Fruit fly (Drosophila melanogaster) whole organism, prepupa: ENCODE measurements around the gene Pde11.

Source experiments
- Blimp-1 ChIP-seq: fragments of 200-800 bp; sonication (Bioruptor generic); optimal IDR thresholded peaks from 3 replicates; lab custom pipeline; 2017; ENCODE audit warnings: missing biosample characterization, missing genetic modification characterization, mild to moderate bottlenecking, moderate library complexity, missing genetic modification reagents
- CG10631 ChIP-seq: fragments of 200-800 bp; sonication (Bioruptor generic); optimal IDR thresholded peaks from 2 replicates; lab custom pipeline; 2016; ENCODE audit warnings: missing biosample characterization, missing genetic modification characterization
- CG11762 ChIP-seq: fragments of 200-800 bp; sonication (Bioruptor generic); optimal IDR thresholded peaks from 3 replicates; lab custom pipeline; 2016; ENCODE audit warnings: missing biosample characterization, missing genetic modification characterization; ENCODE audit not compliant: insufficient read depth
- CG11902 ChIP-seq: fragments of 200-800 bp; sonication (Bioruptor generic); optimal IDR thresholded peaks from 3 replicates; lab custom pipeline; 2016; ENCODE audit warnings: missing biosample characterization, missing genetic modification characterization
- CG15336 ChIP-seq: fragments of 200-800 bp; sonication (Bioruptor generic); IDR thresholded peaks from 2 replicates; pipeline ENCODE4 v1.3.6; 2022; ENCODE audit warnings: missing biosample characterization, missing genetic modification characterization
- CG16779 ChIP-seq: fragments of 200-800 bp; sonication (Bioruptor generic); optimal IDR thresholded peaks from 3 replicates; lab custom pipeline; 2017; ENCODE audit warnings: missing biosample characterization, mild to moderate bottlenecking, missing genetic modification characterization
- CG3032 ChIP-seq: fragments of 200-800 bp; optimal IDR thresholded peaks from 2 replicates; lab custom pipeline; 2019; ENCODE audit warnings: missing biosample characterization, mild to moderate bottlenecking, missing genetic modification characterization, moderate library complexity
- CG31627 ChIP-seq: fragments of 200-800 bp; sonication (Bioruptor generic); optimal IDR thresholded peaks from 3 replicates; lab custom pipeline; 2016; ENCODE audit warnings: missing biosample characterization, missing genetic modification characterization
- CG3919 ChIP-seq: fragments of 200-800 bp; sonication (Bioruptor generic); optimal IDR thresholded peaks from 3 replicates; lab custom pipeline; 2016; ENCODE audit warnings: missing biosample characterization, missing genetic modification characterization
- CG6276 ChIP-seq: fragments of 200-800 bp; sonication (Bioruptor generic); optimal IDR thresholded peaks from 2 replicates; lab custom pipeline; 2017; ENCODE audit warnings: missing biosample characterization, mild to moderate bottlenecking, missing genetic modification characterization
- CG6792 ChIP-seq: fragments of 200-800 bp; sonication (Bioruptor generic); optimal IDR thresholded peaks from 3 replicates; lab custom pipeline; 2016; ENCODE audit warnings: missing biosample characterization, missing genetic modification characterization
- CG6808 ChIP-seq: fragments of 200-800 bp; sonication (Bioruptor generic); optimal IDR thresholded peaks from 3 replicates; lab custom pipeline; 2017; ENCODE audit warnings: missing biosample characterization, missing genetic modification characterization, mild to moderate bottlenecking, moderate library complexity, missing genetic modification reagents
- CG6854 ChIP-seq: fragments of 200-800 bp; sonication (Bioruptor generic); optimal IDR thresholded peaks from 2 replicates; lab custom pipeline; 2017; ENCODE audit warnings: missing biosample characterization, mild to moderate bottlenecking, missing genetic modification characterization
- CG7368 ChIP-seq: fragments of 200-800 bp; sonication (Bioruptor generic); optimal IDR thresholded peaks from 3 replicates; lab custom pipeline; 2016; ENCODE audit warnings: missing biosample characterization, missing genetic modification characterization
- CG8319 ChIP-seq: fragments of 200-800 bp; sonication (Bioruptor generic); optimal IDR thresholded peaks from 3 replicates; lab custom pipeline; 2016; ENCODE audit warnings: missing biosample characterization, missing genetic modification characterization
- CG8632 ChIP-seq: fragments of 200-800 bp; sonication (Bioruptor generic); optimal IDR thresholded peaks from 3 replicates; lab custom pipeline; 2016; ENCODE audit warnings: missing biosample characterization, missing genetic modification characterization
- CG9139 ChIP-seq: fragments of 200-800 bp; sonication (Bioruptor generic); optimal IDR thresholded peaks from 3 replicates; lab custom pipeline; 2017; ENCODE audit warnings: missing biosample characterization, mild to moderate bottlenecking, missing genetic modification characterization
- Eip75B ChIP-seq: fragments of 200-800 bp; sonication (Bioruptor generic); optimal IDR thresholded peaks from 3 replicates; lab custom pipeline; 2016; ENCODE audit warnings: missing biosample characterization, missing genetic modification characterization
- Eip78C ChIP-seq: fragments of 200-800 bp; sonication (Bioruptor generic); peaks from one replicate; lab custom pipeline; 2016; ENCODE audit warnings: missing biosample characterization, missing genetic modification characterization
- Ets21C ChIP-seq: fragments of 200-800 bp; sonication (Bioruptor generic); optimal IDR thresholded peaks from 3 replicates; lab custom pipeline; 2016; ENCODE audit warnings: missing biosample characterization, missing genetic modification characterization
- Ets96B ChIP-seq: fragments of 200-800 bp; optimal IDR thresholded peaks from 2 replicates; lab custom pipeline; 2019; ENCODE audit warnings: missing biosample characterization, mild to moderate bottlenecking, missing genetic modification characterization, moderate library complexity
- Gug ChIP-seq: fragments of 200-800 bp; sonication (Bioruptor generic); IDR thresholded peaks from 2 replicates; pipeline ENCODE4 v1.3.6; 2022; ENCODE audit warnings: missing biosample characterization, missing genetic modification characterization
- Hr39 ChIP-seq: fragments of 200-800 bp; sonication (Bioruptor generic); optimal IDR thresholded peaks from 2 replicates; lab custom pipeline; 2016; ENCODE audit warnings: missing biosample characterization, missing genetic modification characterization
- Hr4 ChIP-seq: fragments of 200-800 bp; sonication (Bioruptor generic); optimal IDR thresholded peaks from 3 replicates; lab custom pipeline; 2016; ENCODE audit warnings: missing biosample characterization, missing genetic modification characterization
- Met ChIP-seq: fragments of 200-800 bp; sonication (Bioruptor generic); optimal IDR thresholded peaks from 3 replicates; lab custom pipeline; 2016; ENCODE audit warnings: missing biosample characterization, missing genetic modification characterization
- OdsH ChIP-seq: fragments of 200-800 bp; sonication (Bioruptor generic); optimal IDR thresholded peaks from 3 replicates; lab custom pipeline; 2016; ENCODE audit warnings: missing biosample characterization, missing genetic modification characterization
- Sox102F ChIP-seq: fragments of 200-800 bp; sonication (Bioruptor generic); optimal IDR thresholded peaks from 2 replicates; lab custom pipeline; 2016; ENCODE audit warnings: missing biosample characterization, mild to moderate bottlenecking, missing genetic modification characterization
- Sox14 ChIP-seq: fragments of 200-800 bp; sonication (Bioruptor generic); optimal IDR thresholded peaks from 3 replicates; lab custom pipeline; 2016; ENCODE audit warnings: missing biosample characterization, missing genetic modification characterization
- achi ChIP-seq: fragments of 200-800 bp; sonication (Bioruptor generic); optimal IDR thresholded peaks from 3 replicates; lab custom pipeline; 2016; ENCODE audit warnings: missing biosample characterization, missing genetic modification characterization
- acj6 ChIP-seq: fragments of 200-800 bp; sonication (Bioruptor generic); optimal IDR thresholded peaks from 3 replicates; lab custom pipeline; 2016; ENCODE audit warnings: missing biosample characterization, missing genetic modification characterization
- dac ChIP-seq: fragments of 200-800 bp; sonication (Bioruptor generic); optimal IDR thresholded peaks from 2 replicates; lab custom pipeline; 2017; ENCODE audit warnings: missing biosample characterization, mild to moderate bottlenecking, missing genetic modification characterization
- dsx ChIP-seq: fragments of 200-800 bp; optimal IDR thresholded peaks from 3 replicates; lab custom pipeline; 2019; ENCODE audit warnings: missing biosample characterization, mild to moderate bottlenecking, missing genetic modification characterization, moderate library complexity; ENCODE audit not compliant: poor library complexity, severe bottlenecking
- eg ChIP-seq: fragments of 200-800 bp; sonication (Bioruptor generic); IDR thresholded peaks from 3 replicates; pipeline ENCODE4 v1.3.6; 2022; ENCODE audit warnings: missing biosample characterization, missing genetic modification characterization
- esn ChIP-seq: fragments of 200-800 bp; sonication (Bioruptor generic); optimal IDR thresholded peaks from 2 replicates; lab custom pipeline; 2016; ENCODE audit warnings: missing biosample characterization, mild to moderate bottlenecking, missing genetic modification characterization, moderate library complexity
- fd59A ChIP-seq: fragments of 200-800 bp; sonication (Bioruptor generic); optimal IDR thresholded peaks from 2 replicates; lab custom pipeline; 2017; ENCODE audit warnings: missing biosample characterization, mild to moderate bottlenecking, missing genetic modification characterization, missing genetic modification reagents
- fd85E ChIP-seq: fragments of 200-800 bp; sonication (Bioruptor generic); optimal IDR thresholded peaks from 3 replicates; lab custom pipeline; 2016; ENCODE audit warnings: missing biosample characterization, missing genetic modification characterization
- fkh ChIP-seq: fragments of 200-800 bp; sonication (Bioruptor generic); optimal IDR thresholded peaks from 3 replicates; lab custom pipeline; 2017; ENCODE audit warnings: missing biosample characterization, mild to moderate bottlenecking, missing genetic modification characterization, moderate library complexity
- lz ChIP-seq: fragments of 200-800 bp; sonication (Bioruptor generic); optimal IDR thresholded peaks from 3 replicates; lab custom pipeline; 2016; ENCODE audit warnings: missing biosample characterization, missing genetic modification characterization
- net ChIP-seq: fragments of 200-800 bp; sonication (Bioruptor generic); optimal IDR thresholded peaks from 3 replicates; lab custom pipeline; 2016; ENCODE audit warnings: missing biosample characterization, missing genetic modification characterization
- spab ChIP-seq: fragments of 200-800 bp; sonication (Bioruptor generic); optimal IDR thresholded peaks from 2 replicates; lab custom pipeline; 2017; ENCODE audit warnings: missing biosample characterization, mild to moderate bottlenecking, missing genetic modification characterization, missing genetic modification reagents
- ss ChIP-seq, 2 experiments: fragments of 200-800 bp; sonication (Bioruptor generic); optimal IDR thresholded peaks; 2 replicates in 1 of 2; 3 replicates in 1 of 2; lab custom pipeline; 2017 to 2018; ENCODE audit warnings: mild to moderate bottlenecking in 2 of 2, missing biosample characterization in 2 of 2, missing genetic modification characterization in 2 of 2, moderate library complexity in 1 of 2
- svp ChIP-seq: fragments of 200-800 bp; sonication (Bioruptor generic); peaks from one replicate; lab custom pipeline; 2016; ENCODE audit warnings: missing biosample characterization, missing genetic modification characterization
- vri ChIP-seq: fragments of 200-800 bp; sonication (Bioruptor generic); optimal IDR thresholded peaks from 3 replicates; lab custom pipeline; 2016; ENCODE audit warnings: missing biosample characterization, mild to moderate bottlenecking, missing genetic modification characterization

Pde11 gene

DNA sequence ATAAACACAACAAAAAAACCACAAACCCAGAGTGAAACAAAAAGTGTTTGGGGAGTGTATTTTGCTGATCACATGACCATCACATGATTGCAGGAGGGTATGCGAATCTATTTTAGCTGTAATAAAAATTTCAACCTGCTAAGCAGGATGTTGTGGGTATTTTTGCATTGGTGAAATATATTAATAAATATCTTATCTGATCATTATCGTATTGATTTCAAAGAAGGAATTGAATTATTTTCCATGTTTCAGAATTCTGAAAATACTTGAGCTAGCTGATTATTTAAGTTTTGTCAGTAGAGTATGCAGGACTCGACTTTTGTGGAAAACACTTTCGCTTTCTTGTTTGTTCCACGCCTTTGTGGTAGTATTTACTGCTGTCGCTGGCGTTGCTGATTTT lies 67.1 kb downstream of the Pde11 start (continued):
- TF ChIP-seq Sox14 (GFP tag; lab: Kevin White, UChicago): peak; percentile 48
- TF ChIP-seq dsx: peak; percentile 57
- TF ChIP-seq fd85E: no peak
- TF ChIP-seq CG16779 (tag; lab: Kevin White, UChicago): peak; percentile 69
- TF ChIP-seq Ets21C (GFP tag; lab: Kevin White, UChicago): no peak
- peak; percentile 83 for TF ChIP-seq spab (GFP tag; lab: Kevin White, UChicago)
- TF ChIP-seq Hr39 (GFP tag; lab: Kevin White, UChicago): no peak

DNA sequence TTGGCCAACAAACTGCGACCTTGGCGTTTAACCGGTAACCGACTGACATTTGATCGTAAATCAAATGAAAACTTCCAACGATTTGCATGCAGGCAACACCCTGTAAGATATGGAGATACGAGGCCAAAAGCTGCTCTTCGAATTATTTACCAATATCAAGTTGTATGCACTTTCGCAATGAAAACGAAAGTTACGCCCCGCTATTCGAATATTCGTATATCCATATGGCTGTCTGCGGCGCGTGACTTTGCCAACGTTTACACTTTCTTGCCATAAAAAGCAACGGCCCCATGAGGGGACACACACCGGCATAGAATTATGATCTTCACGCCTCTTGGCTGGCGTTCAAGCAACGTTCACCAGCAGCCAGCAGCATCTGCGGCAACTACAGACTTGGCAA lies 67.9 kb downstream of the Pde11 start:
- TF ChIP-seq CG31627 (GFP tag; lab: Kevin White, UChicago): no peak
- TF ChIP-seq Blimp-1 (GFP tag; lab: Kevin White, UChicago): peak; percentile 69
- 0 out of 3 replicates have a peak, but pooled peaks have one; percentile 18 for TF ChIP-seq eg (GFP tag; lab: Robert Waterston, UW)
- TF ChIP-seq net (GFP tag; lab: Kevin White, UChicago): no peak

DNA sequence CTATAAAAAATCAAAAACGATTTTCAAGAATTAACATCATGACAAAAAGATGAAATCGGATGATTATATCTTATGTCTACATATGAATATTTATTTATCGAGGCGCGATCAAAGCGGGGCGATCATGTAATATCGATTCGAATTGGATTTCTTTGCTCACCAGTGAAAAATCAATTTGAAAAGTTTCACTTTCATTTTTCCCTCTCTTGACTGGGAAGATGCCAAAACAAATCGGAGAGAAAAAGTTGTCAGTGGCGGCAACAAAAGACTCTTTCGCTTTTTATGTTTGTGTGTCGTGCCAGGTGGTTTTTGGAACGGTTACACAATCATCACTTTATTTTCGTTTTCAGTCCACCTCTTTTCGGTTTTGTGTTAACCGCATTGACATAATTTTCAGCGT lies 71.3 kb downstream of the Pde11 start:
- no peak for TF ChIP-seq net (GFP tag; lab: Kevin White, UChicago)
- TF ChIP-seq Blimp-1 (GFP tag; lab: Kevin White, UChicago): peak; percentile 91
- TF ChIP-seq Eip78C (GFP tag; lab: Kevin White, UChicago): peak; percentile 8

DNA sequence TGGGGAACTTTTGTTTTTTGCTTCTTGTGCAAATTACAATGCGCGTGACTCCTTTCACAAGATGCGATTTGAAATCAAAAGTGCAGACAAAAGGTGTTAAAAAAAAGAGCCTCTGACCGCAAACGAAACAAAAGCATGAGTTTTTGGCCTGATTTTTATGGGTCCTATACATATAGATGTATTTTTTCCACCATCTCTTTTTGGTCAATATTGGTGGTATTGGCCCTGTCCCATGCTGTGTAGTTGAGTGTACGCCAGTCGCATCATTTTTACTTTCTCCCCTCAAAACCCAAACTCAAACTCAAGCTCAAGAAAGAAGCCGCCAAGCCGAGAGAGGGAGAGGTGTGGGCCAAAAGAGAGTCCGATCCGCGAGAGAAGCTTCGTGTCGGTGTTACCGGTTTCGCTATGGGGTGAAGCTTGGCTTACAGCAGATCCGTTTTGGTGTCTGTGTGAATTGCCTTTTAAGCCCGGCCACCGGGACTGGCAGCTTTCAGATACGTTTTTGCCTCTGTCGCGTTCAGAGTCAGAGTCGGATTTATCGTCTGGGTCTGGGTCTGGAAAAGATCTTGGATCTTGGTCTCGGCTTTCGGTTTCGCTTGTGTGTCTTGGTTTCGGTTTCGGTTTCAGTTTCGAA lies 73.0 kb downstream of the Pde11 start, which contains the start of gene CG10211:
Gene CG10211 (plus strand): TSS at position 486 of the 634 bp plus-strand sequence.
- peak; percentile 77 for TF ChIP-seq Sox102F (GFP tag; lab: Kevin White, UChicago)
- TF ChIP-seq ss (GFP tag; optimal IDR thresholded peaks at IDR 0.05; lab: Kevin White, UChicago): peak; percentile 56 to 63
- TF ChIP-seq Eip78C (GFP tag; lab: Kevin White, UChicago): peak; percentile 87
- TF ChIP-seq CG6276 (GFP tag; lab: Kevin White, UChicago): peak; percentile 59
- TF ChIP-seq CG31627 (GFP tag; lab: Kevin White, UChicago): peak; percentile 7
- peak; percentile 57 for TF ChIP-seq OdsH
- peak; percentile 60 for TF ChIP-seq Eip75B
- TF ChIP-seq CG6854 (GFP tag; lab: Kevin White, UChicago): peak; percentile 59
- peak; percentile 29 for TF ChIP-seq spab (GFP tag; lab: Kevin White, UChicago)
- TF ChIP-seq CG11902 (GFP tag; lab: Kevin White, UChicago): no peak
- peak; percentile 44 for TF ChIP-seq dac
- TF ChIP-seq CG10631 (GFP tag; lab: Kevin White, UChicago): peak; percentile 43
- no peak for TF ChIP-seq CG16779 (tag; lab: Kevin White, UChicago)
- peak; percentile 32 for TF ChIP-seq vri (GFP tag; lab: Kevin White, UChicago)
- peak; percentile 53 for TF ChIP-seq achi
- TF ChIP-seq CG8319: no peak
- TF ChIP-seq CG6792 (GFP tag; lab: Kevin White, UChicago): peak; percentile 26
- peak; percentile 25 for TF ChIP-seq Hr39 (GFP tag; lab: Kevin White, UChicago)
- TF ChIP-seq lz: peak; percentile 57
- TF ChIP-seq Ets96B (tag; lab: Kevin White, UChicago): peak; percentile 58
- no peak for TF ChIP-seq fkh (GFP tag; lab: Kevin White, UChicago)
- TF ChIP-seq CG15336 (GFP tag; lab: Robert Waterston, UW): peak; percentile 73
- TF ChIP-seq net (GFP tag; lab: Kevin White, UChicago): peak; percentile 51
- peak; percentile 60 for TF ChIP-seq CG6808 (GFP tag; lab: Kevin White, UChicago)
- TF ChIP-seq eg (GFP tag; lab: Robert Waterston, UW): peak; percentile 34
- peak; percentile 62 for TF ChIP-seq fd59A (GFP tag; lab: Kevin White, UChicago)
- peak; percentile 44 for TF ChIP-seq dsx
- peak; percentile 56 for TF ChIP-seq CG3919 (GFP tag; lab: Kevin White, UChicago)
- TF ChIP-seq CG8632: peak; percentile 54
- TF ChIP-seq CG7368: no peak
- peak; percentile 44 for TF ChIP-seq acj6 (GFP tag; lab: Kevin White, UChicago)
- no peak for TF ChIP-seq CG11762 (GFP tag; lab: Kevin White, UChicago)
- peak; percentile 56 for TF ChIP-seq Met (GFP tag; lab: Kevin White, UChicago)
- TF ChIP-seq Hr4 (GFP tag; lab: Kevin White, UChicago): peak; percentile 57
- TF ChIP-seq CG9139: peak; percentile 30
- TF ChIP-seq esn (GFP tag; lab: Kevin White, UChicago): peak; percentile 66
- TF ChIP-seq Gug: no peak
- TF ChIP-seq CG3032 (tag; lab: Kevin White, UChicago): peak; percentile 52
- peak; percentile 84 for TF ChIP-seq svp (GFP tag; lab: Kevin White, UChicago)
